Worm (Caenorhabditis elegans): Measurements from ENCODE around the gene lrx-1.

DNA sequence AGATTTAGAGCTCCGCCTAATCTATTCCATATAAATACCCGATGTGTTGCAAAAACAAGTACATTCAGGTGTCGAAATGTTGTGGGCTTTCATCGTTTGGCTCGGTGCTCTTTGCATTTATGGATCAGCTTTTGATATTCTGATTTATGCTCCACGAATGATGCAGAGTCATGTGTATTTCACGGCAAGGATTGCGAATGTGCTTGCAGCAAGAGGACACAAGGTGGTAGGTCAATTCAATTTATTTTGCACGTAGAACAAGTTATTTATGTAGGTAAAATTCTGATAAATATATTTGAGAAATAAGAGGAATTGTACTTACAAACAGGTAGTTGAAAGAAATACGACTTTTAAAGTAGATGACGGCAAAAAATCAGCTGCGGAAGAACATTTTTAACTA lies 6.5 kb downstream of the lrx-1 start, which contains the start of gene ugt-56:
- TF ChIP-seq ama-1 (optimal IDR thresholded peaks at IDR 0.05) = no peak
- TF ChIP-seq nhr-11 (tag; optimal IDR thresholded peaks at IDR 0.05) = no peak
- no peak for TF ChIP-seq dve-1 (tag; optimal IDR thresholded peaks at IDR 0.05)
- no peak for TF ChIP-seq hlh-30 (tag; optimal IDR thresholded peaks at IDR 0.05; ENCODE audit: insufficient read depth)
- no peak for TF ChIP-seq unc-86 (tag; optimal IDR thresholded peaks at IDR 0.05)
- no peak for TF ChIP-seq elt-2 (tag; optimal IDR thresholded peaks at IDR 0.05)
- no peak for TF ChIP-seq ceh-9 (tag; optimal IDR thresholded peaks at IDR 0.05)
- no peak for TF ChIP-seq pag-3 (tag; optimal IDR thresholded peaks at IDR 0.05; ENCODE audit: borderline replicate concordance)
